Worm (Caenorhabditis elegans): ENCODE measurements around the gene lgc-36.

- TF ChIP-seq nhr-12 (tag; optimal IDR thresholded peaks at IDR 0.05) (no peak), lir-3 (tag; optimal IDR thresholded peaks at IDR 0.05; ENCODE audit: poor library complexity) (no peak), lsy-2 (tag; optimal IDR thresholded peaks at IDR 0.05) (no peak), ceh-82 (tag; optimal IDR thresholded peaks at IDR 0.05) (no peak), dpl-1 (GFP tag; optimal IDR thresholded peaks at IDR 0.05) (no peak), unc-130 (tag; optimal IDR thresholded peaks at IDR 0.05) (no peak), snpc-4 (tag; optimal IDR thresholded peaks at IDR 0.05) (no peak), nhr-84 (tag; optimal IDR thresholded peaks at IDR 0.05) (no peak), lin-15B (tag; optimal IDR thresholded peaks at IDR 0.05) (no peak), egl-27 (tag; optimal IDR thresholded peaks at IDR 0.05) (no peak), sptf-1 (tag; optimal IDR thresholded peaks at IDR 0.05) (no peak), efl-1 (optimal IDR thresholded peaks at IDR 0.05) (no peak), efl-1 (GFP tag; optimal IDR thresholded peaks at IDR 0.05 in 1 of 2) (no peak)
Observed at ce11 chrV:11282272-11282671, 23.5 kb upstream of the lgc-36 start, which contains the start of gene gly-20.

All from whole organism, L1 larva.